Worm (Caenorhabditis elegans) whole organism, midembryonic: Measurements from ENCODE around the gene pat-6.

Experiments used
- flt-1 ChIP-seq: fragments of 200-800 bp; sonication (Bioruptor generic); IDR thresholded peaks from 2 replicates; pipeline ENCODE4 v1.3.6; 2022; ENCODE audit warnings: missing genetic modification characterization, missing compliant biosample characterization
- klf-2 ChIP-seq: fragments of 200-800 bp; sonication (Bioruptor generic); conservative IDR thresholded peaks from 2 replicates; pipeline ENCODE4 v1.3.6; 2022; ENCODE audit warnings: missing genetic modification reagents, missing genetic modification characterization, missing compliant biosample characterization
- med-1 ChIP-seq: sonication (generic microtip); optimal IDR thresholded peaks from 2 replicates; lab custom pipeline; 2017; ENCODE audit warnings: missing genetic modification characterization, mild to moderate bottlenecking, missing compliant biosample characterization, antibody characterized with exemption, missing genetic modification reagents; ENCODE audit not compliant: insufficient read depth
- tab-1 ChIP-seq: fragments of 200-800 bp; sonication (Bioruptor generic); IDR thresholded peaks from 2 replicates; pipeline ENCODE4 v1.3.6; 2022; ENCODE audit warnings: missing genetic modification characterization, missing compliant biosample characterization
- ztf-23 ChIP-seq: fragments of 200-800 bp; sonication (Bioruptor generic); IDR thresholded peaks from 2 replicates; pipeline ENCODE4 v1.3.6; 2022; ENCODE audit warnings: missing genetic modification reagents, missing genetic modification characterization, missing compliant biosample characterization
- ztf-29 ChIP-seq: fragments of 200-800 bp; sonication (Bioruptor generic); IDR thresholded peaks from 2 replicates; pipeline ENCODE4 v1.3.6; 2022; ENCODE audit warnings: missing genetic modification reagents, missing genetic modification characterization, missing compliant biosample characterization

DNA sequence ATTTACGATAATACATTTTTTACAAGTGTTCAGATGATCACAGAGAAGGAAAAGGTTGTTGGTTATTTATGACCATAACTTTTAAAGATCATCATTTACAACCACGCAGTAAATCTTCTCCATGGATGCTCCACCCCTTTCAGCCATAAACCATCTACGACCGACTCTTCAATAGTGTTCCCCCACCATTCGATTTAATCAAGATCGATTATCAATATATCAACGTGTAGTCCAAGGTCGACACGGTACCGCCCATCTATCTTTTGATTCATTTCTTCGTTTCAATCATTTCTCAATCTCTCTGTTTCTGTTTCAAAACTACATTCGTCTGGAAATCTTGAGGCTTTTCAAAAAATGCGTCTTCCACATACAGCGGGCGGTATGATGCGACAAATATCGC, 19.2 kb downstream of the pat-6 start, which contains the start of gene aass-1:
- no peak for TF ChIP-seq tab-1 (GFP tag; lab: Robert Waterston, UW)
- no peak for TF ChIP-seq klf-2 (GFP tag; lab: Robert Waterston, UW)
- no peak for TF ChIP-seq ztf-23
- TF ChIP-seq ztf-29 (GFP tag; lab: Robert Waterston, UW), result no peak
- no peak for TF ChIP-seq med-1
- TF ChIP-seq flt-1 (GFP tag; lab: Robert Waterston, UW), result no peak
